Worm (Caenorhabditis elegans) whole organism, L2 larva: ENCODE data around the gene K02G10.15.

Experiments used
- C34F6.9 ChIP-seq: fragments of 150-350 bp; optimal IDR thresholded peaks from 2 replicates; lab custom pipeline; 2014; ENCODE audit warnings: missing biosample characterization, missing genetic modification characterization
- F13H6.1 ChIP-seq: sonication (generic microtip); optimal IDR thresholded peaks from 2 replicates; lab custom pipeline; 2016; ENCODE audit warnings: missing genetic modification characterization, missing compliant biosample characterization
- R02D3.7 ChIP-seq: fragments of 150-350 bp; optimal IDR thresholded peaks from 2 replicates; lab custom pipeline; 2014; ENCODE audit warnings: missing biosample characterization, missing genetic modification characterization
- Y55F3AM.14 ChIP-seq: fragments of 200-800 bp; sonication (Bioruptor generic); optimal IDR thresholded peaks from 2 replicates; lab custom pipeline; 2018; ENCODE audit warnings: mild to moderate bottlenecking, missing genetic modification characterization, missing compliant biosample characterization
- alr-1 ChIP-seq: fragments of 150-350 bp; optimal IDR thresholded peaks from 2 replicates; lab custom pipeline; 2014; ENCODE audit warnings: missing biosample characterization, missing genetic modification characterization
- blmp-1 ChIP-seq: sonication (generic microtip); optimal IDR thresholded peaks from 2 replicates; lab custom pipeline; 2017; ENCODE audit warnings: missing genetic modification characterization, mild to moderate bottlenecking, missing compliant biosample characterization, antibody characterized with exemption, moderate library complexity; ENCODE audit not compliant: insufficient read depth
- ceh-16 ChIP-seq: fragments of 150-350 bp; optimal IDR thresholded peaks from 2 replicates; lab custom pipeline; 2014; ENCODE audit warnings: missing biosample characterization, missing genetic modification characterization
- crh-2 ChIP-seq: sonication (generic microtip); optimal IDR thresholded peaks from 2 replicates; lab custom pipeline; 2017; ENCODE audit warnings: missing biosample characterization, missing genetic modification characterization
- egl-27 ChIP-seq: sonication (generic microtip); optimal IDR thresholded peaks from 3 replicates; lab custom pipeline; 2017; ENCODE audit warnings: missing biosample characterization, missing genetic modification reagents, missing genetic modification characterization
- fos-1 ChIP-seq: fragments of 150-350 bp; optimal IDR thresholded peaks from 2 replicates; lab custom pipeline; 2014; ENCODE audit warnings: missing biosample characterization, missing genetic modification characterization
- gmeb-1 ChIP-seq: fragments of 150-350 bp; optimal IDR thresholded peaks from 2 replicates; lab custom pipeline; 2014; ENCODE audit warnings: missing biosample characterization, missing genetic modification characterization
- lin-11 ChIP-seq: fragments of 150-350 bp; sonication (generic microtip); optimal IDR thresholded peaks from 2 replicates; lab custom pipeline; 2014; ENCODE audit warnings: missing biosample characterization, missing genetic modification characterization, inconsistent platforms, mixed read lengths
- lin-13 ChIP-seq: fragments of 150-350 bp; optimal IDR thresholded peaks from 2 replicates; lab custom pipeline; 2014; ENCODE audit warnings: missing biosample characterization, missing genetic modification reagents, missing genetic modification characterization
- lin-39 ChIP-seq: fragments of 150-350 bp; optimal IDR thresholded peaks from 2 replicates; lab custom pipeline; 2014; ENCODE audit warnings: missing biosample characterization, missing genetic modification reagents, missing genetic modification characterization
- lsy-2 ChIP-seq, 2 experiments: fragments of 150-350 bp in 1 of 2; sonication (generic microtip) in 1 of 2; optimal IDR thresholded peaks; 2 replicates each; lab custom pipeline; 2014 to 2017; ENCODE audit warnings: missing biosample characterization in 2 of 2, missing genetic modification characterization in 2 of 2
- mab-5 ChIP-seq: fragments of 150-350 bp; optimal IDR thresholded peaks from 2 replicates; lab custom pipeline; 2014; ENCODE audit warnings: missing biosample characterization, missing genetic modification characterization
- mdl-1 ChIP-seq, 2 experiments: fragments of 150-350 bp in 1 of 2; sonication (generic microtip) in 1 of 2; optimal IDR thresholded peaks; 2 replicates each; lab custom pipeline; 2017; ENCODE audit warnings: missing biosample characterization in 2 of 2, missing genetic modification characterization in 2 of 2
- nhr-129 ChIP-seq: fragments of 150-350 bp; optimal IDR thresholded peaks from 2 replicates; lab custom pipeline; 2014; ENCODE audit warnings: missing biosample characterization, missing genetic modification characterization
- nhr-21 ChIP-seq: fragments of 150-350 bp; optimal IDR thresholded peaks from 2 replicates; lab custom pipeline; 2014; ENCODE audit warnings: missing biosample characterization, missing genetic modification characterization
- nhr-23 ChIP-seq: fragments of 150-350 bp; optimal IDR thresholded peaks from 2 replicates; lab custom pipeline; 2014; ENCODE audit warnings: missing biosample characterization, missing genetic modification reagents, missing genetic modification characterization
- nhr-237 ChIP-seq: fragments of 150-350 bp; optimal IDR thresholded peaks from 2 replicates; lab custom pipeline; 2014; ENCODE audit warnings: missing biosample characterization, missing genetic modification characterization
- nhr-25 ChIP-seq: fragments of 150-350 bp; sonication (generic microtip); optimal IDR thresholded peaks from 3 replicates; lab custom pipeline; 2014; ENCODE audit warnings: missing biosample characterization, missing genetic modification characterization
- nhr-77 ChIP-seq: fragments of 150-350 bp; optimal IDR thresholded peaks from 2 replicates; lab custom pipeline; 2014; ENCODE audit warnings: missing biosample characterization, missing genetic modification characterization
- peb-1 ChIP-seq: fragments of 150-350 bp; optimal IDR thresholded peaks from 2 replicates; lab custom pipeline; 2014; ENCODE audit warnings: missing biosample characterization, missing genetic modification characterization
- sem-4 ChIP-seq: fragments of 150-350 bp; optimal IDR thresholded peaks from 2 replicates; lab custom pipeline; 2014; ENCODE audit warnings: missing biosample characterization, missing genetic modification reagents, missing genetic modification characterization
- sma-3 ChIP-seq: sonication (generic microtip); optimal IDR thresholded peaks from 2 replicates; lab custom pipeline; 2016; ENCODE audit warnings: missing genetic modification reagents, missing genetic modification characterization, missing compliant biosample characterization
- sma-9 ChIP-seq, 2 experiments: fragments of 150-350 bp in 1 of 2; sonication (generic microtip) in 1 of 2; optimal IDR thresholded peaks; 2 replicates each; lab custom pipeline; 2014 to 2016; ENCODE audit warnings: missing genetic modification characterization in 2 of 2, mild to moderate bottlenecking in 1 of 2, missing biosample characterization in 1 of 2, missing compliant biosample characterization in 1 of 2, missing genetic modification reagents in 1 of 2, moderate library complexity in 1 of 2
- snpc-4 ChIP-seq: fragments of 150-350 bp; optimal IDR thresholded peaks from 2 replicates; lab custom pipeline; 2014; ENCODE audit warnings: missing biosample characterization, missing genetic modification characterization
- unc-39 ChIP-seq: fragments of 150-350 bp; optimal IDR thresholded peaks from 2 replicates; lab custom pipeline; 2014; ENCODE audit warnings: missing biosample characterization, missing genetic modification characterization
- unc-55 ChIP-seq: fragments of 150-350 bp; sonication (generic microtip); optimal IDR thresholded peaks from 3 replicates; lab custom pipeline; 2014; ENCODE audit warnings: missing biosample characterization, missing genetic modification reagents, missing genetic modification characterization
- unc-62 ChIP-seq: fragments of 150-350 bp; optimal IDR thresholded peaks from 2 replicates; lab custom pipeline; 2014; ENCODE audit warnings: missing biosample characterization, missing genetic modification reagents, missing genetic modification characterization
- ztf-4 ChIP-seq: fragments of 150-350 bp; optimal IDR thresholded peaks from 2 replicates; lab custom pipeline; 2014; ENCODE audit warnings: missing biosample characterization, missing genetic modification characterization

K02G10.15 gene

ce11 chrX:4706755-4707226, 24.3 kb upstream of the K02G10.15 start, which contains the start of gene dhhc-10:
Gene dhhc-10 (plus strand): TSS chrX:4707176.
- TF ChIP-seq nhr-77 (no peak), nhr-21 (no peak), C34F6.9 (tag; lab: Kevin White, UChicago) (peak; percentile 68), alr-1 (no peak), unc-62 (no peak), lin-11 (peak; percentile 10), unc-55 (GFP tag; lab: Kevin White, UChicago) (peak; percentile 41), R02D3.7 (tag; lab: Kevin White, UChicago) (no peak), Y55F3AM.14 (no peak), crh-2 (tag; lab: Kevin White, UChicago) (peak; percentile 80), egl-27 (tag; lab: Kevin White, UChicago) (no peak), F13H6.1 (tag; lab: Kevin White, UChicago) (peak; percentile 69), blmp-1 (tag; lab: Kevin White, UChicago) (no peak), ztf-4 (no peak), gmeb-1 (tag; lab: Kevin White, UChicago) (peak; percentile 46), lin-13 (GFP tag; lab: Kevin White, UChicago) (peak; percentile 26), fos-1 (tag; lab: Kevin White, UChicago) (peak; percentile 98), peb-1 (tag; lab: Kevin White, UChicago) (no peak), unc-39 (tag; lab: Kevin White, UChicago) (no peak), sma-3 (GFP tag; lab: Kevin White, UChicago) (no peak), nhr-129 (tag; lab: Kevin White, UChicago) (peak; percentile 82), ceh-16 (tag; lab: Kevin White, UChicago) (no peak), mab-5 (tag; lab: Kevin White, UChicago) (peak; percentile 37), nhr-23 (tag; lab: Kevin White, UChicago) (no peak), sma-9 (GFP tag; optimal IDR thresholded peaks at IDR 0.05; lab: Kevin White, UChicago) (peak; percentile 47), sma-9 (tag; optimal IDR thresholded peaks at IDR 0.05; lab: Kevin White, UChicago) (no peak), sem-4 (no peak), mdl-1 (tag; optimal IDR thresholded peaks at IDR 0.05; lab: Kevin White, UChicago) (no peak), lsy-2 (tag; optimal IDR thresholded peaks at IDR 0.05; lab: Kevin White, UChicago) (peak; percentile 28 to 73)

- TF ChIP-seq blmp-1 (tag; lab: Kevin White, UChicago) (peak; percentile 64), nhr-25 (tag; lab: Kevin White, UChicago) (peak; percentile 40), sma-9 (GFP tag; optimal IDR thresholded peaks at IDR 0.05; lab: Kevin White, UChicago) (no peak), sma-9 (tag; optimal IDR thresholded peaks at IDR 0.05; lab: Kevin White, UChicago) (no peak)
Measured at ce11 chrX:4705666-4706065, 23.1 kb upstream of the K02G10.15 start.

- TF ChIP-seq unc-62 (no peak), sma-9 (GFP tag; optimal IDR thresholded peaks at IDR 0.05; lab: Kevin White, UChicago) (no peak), sma-9 (tag; optimal IDR thresholded peaks at IDR 0.05; lab: Kevin White, UChicago) (no peak), nhr-237 (tag; lab: Kevin White, UChicago) (no peak), snpc-4 (tag; lab: Kevin White, UChicago) (no peak), blmp-1 (tag; lab: Kevin White, UChicago) (no peak), R02D3.7 (tag; lab: Kevin White, UChicago) (no peak)
Measured at ce11 chrX:4704877-4705276, 22.4 kb upstream of the K02G10.15 start, which contains the start of gene aqp-8. Gene aqp-8 (minus strand): TSS chrX:4704977.

ce11 chrX:4700083-4700482, 17.6 kb upstream of the K02G10.15 start:
- TF ChIP-seq peb-1 (tag; lab: Kevin White, UChicago) (no peak), crh-2 (tag; lab: Kevin White, UChicago) (peak; percentile 23), blmp-1 (tag; lab: Kevin White, UChicago) (no peak), fos-1 (tag; lab: Kevin White, UChicago) (peak; percentile 69), sma-3 (GFP tag; lab: Kevin White, UChicago) (no peak), sem-4 (no peak), lin-11 (no peak), lin-13 (GFP tag; lab: Kevin White, UChicago) (no peak), gmeb-1 (tag; lab: Kevin White, UChicago) (peak; percentile 5), nhr-25 (tag; lab: Kevin White, UChicago) (no peak), lin-39 (no peak), sma-9 (GFP tag; optimal IDR thresholded peaks at IDR 0.05; lab: Kevin White, UChicago) (peak; percentile 47), sma-9 (tag; optimal IDR thresholded peaks at IDR 0.05; lab: Kevin White, UChicago) (no peak)
